Worm (Caenorhabditis elegans) whole organism, L1 larva: ENCODE data around the gene F47G9.6.

Source experiments
- C16A3.4 ChIP-seq: fragments of 150-350 bp; optimal IDR thresholded peaks from 2 replicates; lab custom pipeline; 2014; ENCODE audit warnings: missing biosample characterization, missing genetic modification characterization
- C34B4.2 ChIP-seq: sonication (generic microtip); optimal IDR thresholded peaks from 2 replicates; lab custom pipeline; 2017; ENCODE audit warnings: mild to moderate bottlenecking, missing genetic modification characterization, missing compliant biosample characterization
- F16B12.6 ChIP-seq: fragments of 150-350 bp; optimal IDR thresholded peaks from 2 replicates; lab custom pipeline; 2014; ENCODE audit warnings: missing biosample characterization, missing genetic modification characterization
- alr-1 ChIP-seq: fragments of 200-800 bp; sonication (Bioruptor generic); optimal IDR thresholded peaks from 2 replicates; lab custom pipeline; 2018; ENCODE audit warnings: borderline replicate concordance, mild to moderate bottlenecking, missing genetic modification characterization, missing compliant biosample characterization
- blmp-1 ChIP-seq: fragments of 150-350 bp; optimal IDR thresholded peaks from 2 replicates; lab custom pipeline; 2014; ENCODE audit warnings: missing biosample characterization, missing genetic modification characterization
- ceh-63 ChIP-seq: fragments of 200-800 bp; sonication (Bioruptor generic); optimal IDR thresholded peaks from 2 replicates; lab custom pipeline; 2018; ENCODE audit warnings: mild to moderate bottlenecking, missing genetic modification characterization, missing compliant biosample characterization
- ceh-82 ChIP-seq, 3 experiments: fragments of 150-350 bp in 1 of 3; sonication (generic microtip) in 2 of 3; optimal IDR thresholded peaks; 2 replicates each; lab custom pipeline; 2014 to 2017; ENCODE audit warnings: missing biosample characterization in 3 of 3, missing genetic modification characterization in 3 of 3
- ceh-90 ChIP-seq: sonication (generic microtip); optimal IDR thresholded peaks from 2 replicates; lab custom pipeline; 2016; ENCODE audit warnings: missing genetic modification characterization, missing compliant biosample characterization
- efl-1 ChIP-seq, 4 experiments: fragments of 150-350 bp; optimal IDR thresholded peaks in 3 of 4; peaks in 1 of 4; 1 replicate in 1 of 4; 2 replicates in 3 of 4; lab custom pipeline; 2014; ENCODE audit warnings: missing biosample characterization in 2 of 4, missing genetic modification characterization in 2 of 4, missing genetic modification reagents in 2 of 4
- egl-27 ChIP-seq, 2 experiments: fragments of 150-350 bp in 1 of 2; sonication (generic microtip); optimal IDR thresholded peaks; 3 replicates each; lab custom pipeline; 2017 to 2018; ENCODE audit warnings: missing biosample characterization in 2 of 2, missing genetic modification characterization in 2 of 2, missing genetic modification reagents in 2 of 2
- elt-3 ChIP-seq, 6 experiments: fragments of 150-350 bp in 1 of 6; sonication (generic microtip); optimal IDR thresholded peaks; 2 replicates each; lab custom pipeline; 2017 to 2018; ENCODE audit warnings: missing biosample characterization in 6 of 6, missing genetic modification characterization in 6 of 6, inconsistent platforms in 1 of 6
- fkh-10 ChIP-seq: sonication (generic microtip); optimal IDR thresholded peaks from 2 replicates; lab custom pipeline; 2017; ENCODE audit warnings: missing biosample characterization, missing genetic modification reagents, missing genetic modification characterization
- fkh-4 ChIP-seq: sonication (generic microtip); optimal IDR thresholded peaks from 2 replicates; lab custom pipeline; 2016; ENCODE audit warnings: missing compliant biosample characterization, missing genetic modification characterization, borderline replicate concordance
- fkh-8 ChIP-seq: sonication (generic microtip); optimal IDR thresholded peaks from 2 replicates; lab custom pipeline; 2016; ENCODE audit warnings: mild to moderate bottlenecking, missing genetic modification characterization, missing compliant biosample characterization
- fos-1 ChIP-seq: fragments of 150-350 bp; optimal IDR thresholded peaks from 2 replicates; lab custom pipeline; 2014; ENCODE audit warnings: missing biosample characterization, missing genetic modification characterization
- hlh-4 ChIP-seq: sonication (generic microtip); optimal IDR thresholded peaks from 2 replicates; lab custom pipeline; 2016; ENCODE audit warnings: mild to moderate bottlenecking, missing genetic modification characterization, missing compliant biosample characterization
- hpl-2 ChIP-seq: fragments of 150-350 bp; optimal IDR thresholded peaks from 2 replicates; lab custom pipeline; 2014; ENCODE audit warnings: missing biosample characterization, missing genetic modification reagents, missing genetic modification characterization
- isw-1 ChIP-seq: fragments of 200-800 bp; sonication (Bioruptor generic); IDR thresholded peaks from 2 replicates; pipeline ENCODE4 v1.3.6; 2022; ENCODE audit warnings: missing genetic modification characterization, missing compliant biosample characterization
- lin-13 ChIP-seq: fragments of 150-350 bp; optimal IDR thresholded peaks from 2 replicates; lab custom pipeline; 2014; ENCODE audit warnings: missing biosample characterization, missing genetic modification reagents, missing genetic modification characterization
- lin-14 ChIP-seq: fragments of 200-800 bp; sonication (Bioruptor generic); optimal IDR thresholded peaks from 2 replicates; lab custom pipeline; 2018; ENCODE audit warnings: mild to moderate bottlenecking, missing genetic modification characterization, moderate library complexity, missing compliant biosample characterization
- lin-15B ChIP-seq: fragments of 150-350 bp; sonication (generic microtip); optimal IDR thresholded peaks from 3 replicates; lab custom pipeline; 2014; ENCODE audit warnings: missing biosample characterization, missing genetic modification characterization
- mab-9 ChIP-seq: fragments of 200-800 bp; sonication (Bioruptor generic); IDR thresholded peaks from 2 replicates; pipeline ENCODE4 v1.3.6; 2022; ENCODE audit warnings: missing genetic modification reagents, missing genetic modification characterization, missing compliant biosample characterization
- mef-2 ChIP-seq: fragments of 150-350 bp; optimal IDR thresholded peaks from 2 replicates; lab custom pipeline; 2014; ENCODE audit warnings: missing biosample characterization, missing genetic modification characterization
- nhr-11 ChIP-seq: fragments of 150-350 bp; optimal IDR thresholded peaks from 2 replicates; lab custom pipeline; 2014; ENCODE audit warnings: missing biosample characterization, missing genetic modification characterization
- nhr-12 ChIP-seq: sonication (generic microtip); optimal IDR thresholded peaks from 2 replicates; lab custom pipeline; 2017; ENCODE audit warnings: missing biosample characterization, missing genetic modification characterization
- nhr-19 ChIP-seq: fragments of 200-800 bp; sonication (Bioruptor generic); conservative IDR thresholded peaks from 2 replicates; pipeline ENCODE4 v1.3.6; 2022; ENCODE audit warnings: missing genetic modification characterization, missing compliant biosample characterization
- nhr-20 ChIP-seq: sonication (generic microtip); optimal IDR thresholded peaks from 2 replicates; lab custom pipeline; 2016; ENCODE audit warnings: mild to moderate bottlenecking, missing genetic modification characterization, missing compliant biosample characterization
- nhr-237 ChIP-seq: fragments of 150-350 bp; optimal IDR thresholded peaks from 2 replicates; lab custom pipeline; 2014; ENCODE audit warnings: missing biosample characterization, missing genetic modification characterization
- nhr-28 ChIP-seq: fragments of 150-350 bp; optimal IDR thresholded peaks from 2 replicates; lab custom pipeline; 2014; ENCODE audit warnings: missing biosample characterization, missing genetic modification characterization
- nhr-47 ChIP-seq: sonication (generic microtip); optimal IDR thresholded peaks from 2 replicates; lab custom pipeline; 2016; ENCODE audit warnings: mild to moderate bottlenecking, missing genetic modification characterization, moderate library complexity, missing compliant biosample characterization
- nhr-71 ChIP-seq: sonication (generic microtip); optimal IDR thresholded peaks from 2 replicates; lab custom pipeline; 2016; ENCODE audit warnings: mild to moderate bottlenecking, missing genetic modification characterization, moderate library complexity, missing compliant biosample characterization
- nhr-84 ChIP-seq: sonication (generic microtip); optimal IDR thresholded peaks from 2 replicates; lab custom pipeline; 2017; ENCODE audit warnings: missing biosample characterization, missing genetic modification characterization
- nhr-85 ChIP-seq: sonication (generic microtip); peaks from one replicate; lab custom pipeline; 2016; ENCODE audit warnings: missing genetic modification characterization, inconsistent platforms, missing compliant biosample characterization
- nhr-90 ChIP-seq: sonication (generic microtip); optimal IDR thresholded peaks from 2 replicates; lab custom pipeline; 2016; ENCODE audit warnings: mild to moderate bottlenecking, missing genetic modification characterization, missing compliant biosample characterization; ENCODE audit not compliant: poor library complexity
- rnt-1 ChIP-seq: sonication (generic microtip); optimal IDR thresholded peaks from 2 replicates; lab custom pipeline; 2016; ENCODE audit warnings: mild to moderate bottlenecking, missing genetic modification characterization, moderate library complexity, missing compliant biosample characterization
- skn-1 ChIP-seq: fragments of 150-350 bp; optimal IDR thresholded peaks from 2 replicates; lab custom pipeline; 2014; ENCODE audit warnings: missing biosample characterization, missing genetic modification characterization
- snpc-4 ChIP-seq: fragments of 150-350 bp; optimal IDR thresholded peaks from 2 replicates; lab custom pipeline; 2014; ENCODE audit warnings: missing biosample characterization, missing genetic modification characterization
- snu-23 ChIP-seq: sonication (generic microtip); optimal IDR thresholded peaks from 2 replicates; lab custom pipeline; 2016; ENCODE audit warnings: missing genetic modification characterization, missing compliant biosample characterization
- tbx-2 ChIP-seq: sonication (generic microtip); optimal IDR thresholded peaks from 2 replicates; lab custom pipeline; 2016; ENCODE audit warnings: missing genetic modification characterization, missing compliant biosample characterization
- unc-130 ChIP-seq: fragments of 150-350 bp; optimal IDR thresholded peaks from 2 replicates; lab custom pipeline; 2017; ENCODE audit warnings: missing biosample characterization, missing genetic modification characterization, inconsistent platforms
- unc-62 ChIP-seq: fragments of 150-350 bp; optimal IDR thresholded peaks from 2 replicates; lab custom pipeline; 2014; ENCODE audit warnings: missing biosample characterization, missing genetic modification reagents, missing genetic modification characterization
- unc-86 ChIP-seq: sonication (generic microtip); optimal IDR thresholded peaks from 2 replicates; lab custom pipeline; 2016; ENCODE audit warnings: missing genetic modification characterization, missing compliant biosample characterization
- unc-98 ChIP-seq: fragments of 200-800 bp; sonication (Bioruptor generic); IDR thresholded peaks from 2 replicates; pipeline ENCODE4 v1.3.6; 2022; ENCODE audit warnings: missing genetic modification characterization, missing compliant biosample characterization
- vab-15 ChIP-seq: sonication (generic microtip); optimal IDR thresholded peaks from 2 replicates; lab custom pipeline; 2017; ENCODE audit warnings: missing genotype, mild to moderate bottlenecking, missing genetic modification characterization, missing compliant biosample characterization
- xbp-1 ChIP-seq: sonication (generic microtip); optimal IDR thresholded peaks from 2 replicates; lab custom pipeline; 2016; ENCODE audit warnings: missing genetic modification characterization, missing compliant biosample characterization
- zip-4 ChIP-seq: fragments of 200-800 bp; sonication (Bioruptor generic); optimal IDR thresholded peaks from 2 replicates; lab custom pipeline; 2018; ENCODE audit warnings: mild to moderate bottlenecking, missing genetic modification characterization, moderate library complexity, missing compliant biosample characterization

F47G9.6 gene

DNA sequence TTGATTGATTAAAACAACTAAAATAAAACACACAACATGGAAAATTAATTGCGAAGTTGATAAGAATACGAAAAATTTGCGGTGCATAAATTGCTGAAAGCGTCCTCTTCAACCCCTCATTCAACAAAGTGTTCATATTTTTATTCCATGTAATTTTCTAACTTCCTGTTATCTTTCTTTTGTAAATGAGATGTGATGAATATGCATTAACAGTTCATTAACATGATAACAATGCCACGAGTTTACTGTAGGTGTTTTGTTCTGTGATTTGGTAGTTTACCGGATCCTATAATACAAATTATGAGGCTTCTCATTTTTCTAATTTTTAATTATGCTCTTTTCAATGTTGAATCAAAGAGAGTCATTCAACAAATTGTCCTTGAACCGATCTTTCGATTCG is at the start of gene F47G9.6:
TSS of gene F47G9.6 (plus strand) at position 301 of the 400 bp plus-strand sequence.
- no peak for TF ChIP-seq unc-98 (GFP tag; lab: Robert Waterston, UW)
- no peak for TF ChIP-seq hlh-4 (tag; lab: Kevin White, UChicago)
- TF ChIP-seq efl-1 (optimal IDR thresholded peaks at IDR 0.05; lab: Kevin White, UChicago) = no peak
- TF ChIP-seq efl-1 (GFP tag; optimal IDR thresholded peaks at IDR 0.05 in 1 of 2; lab: Kevin White, UChicago) = no peak
- TF ChIP-seq nhr-12 = no peak
- no peak for TF ChIP-seq nhr-28 (tag; lab: Kevin White, UChicago)
- TF ChIP-seq ceh-90 (tag; lab: Kevin White, UChicago) = no peak
- no peak for TF ChIP-seq nhr-237
- TF ChIP-seq C34B4.2 (tag; lab: Kevin White, UChicago) = no peak
- TF ChIP-seq mab-9 (GFP tag; lab: Robert Waterston, UW) = no peak
- TF ChIP-seq isw-1 = no peak
- TF ChIP-seq tbx-2 (tag; lab: Kevin White, UChicago) = no peak
- TF ChIP-seq C16A3.4 (tag; lab: Kevin White, UChicago) = no peak
- TF ChIP-seq hpl-2 (GFP tag; lab: Kevin White, UChicago) = no peak
- TF ChIP-seq lin-13 (GFP tag; lab: Kevin White, UChicago) = no peak
- TF ChIP-seq skn-1 (tag; lab: Kevin White, UChicago) = no peak
- TF ChIP-seq nhr-47 = no peak
- TF ChIP-seq, all 84 proteins: peak for 0

- TF ChIP-seq unc-130 (tag; lab: Kevin White, UChicago) = no peak
- TF ChIP-seq unc-86 (tag; lab: Kevin White, UChicago) = no peak
- TF ChIP-seq nhr-71 (tag; lab: Kevin White, UChicago) = no peak
- TF ChIP-seq snpc-4 (tag; lab: Kevin White, UChicago) = no peak
- TF ChIP-seq fkh-4 (tag; lab: Kevin White, UChicago) = no peak
- TF ChIP-seq vab-15 = no peak
- no peak for TF ChIP-seq F16B12.6 (tag; lab: Kevin White, UChicago)
- no peak for TF ChIP-seq unc-62 (GFP tag; lab: Kevin White, UChicago)
- TF ChIP-seq hpl-2 (GFP tag; lab: Kevin White, UChicago) = no peak
- TF ChIP-seq mab-9 (GFP tag; lab: Robert Waterston, UW) = no peak
- TF ChIP-seq nhr-90 (tag; lab: Kevin White, UChicago) = no peak
- TF ChIP-seq fkh-8 (tag; lab: Kevin White, UChicago) = no peak
Measured at ce11 chrV:11279564-11279963, 49.6 kb upstream of the F47G9.6 start.

- TF ChIP-seq lin-15B (tag; lab: Kevin White, UChicago) (no peak), ceh-63 (GFP tag; lab: Kevin White, UChicago) (no peak), isw-1 (no peak), zip-4 (no peak), blmp-1 (tag; lab: Kevin White, UChicago) (peak; percentile 97), mef-2 (no peak), lin-14 (GFP tag; lab: Kevin White, UChicago) (peak; percentile 78), xbp-1 (tag; lab: Kevin White, UChicago) (no peak), F16B12.6 (tag; lab: Kevin White, UChicago) (no peak), vab-15 (no peak), fos-1 (tag; lab: Kevin White, UChicago) (no peak), nhr-84 (no peak), nhr-85 (tag; lab: Kevin White, UChicago) (peak; percentile 37), rnt-1 (peak; percentile 16), nhr-19 (GFP tag; lab: Robert Waterston, UW) (no peak), snu-23 (GFP tag; lab: Kevin White, UChicago) (peak; percentile 46), nhr-20 (peak; percentile 62), nhr-237 (no peak), unc-130 (tag; lab: Kevin White, UChicago) (peak; percentile 5), lin-13 (GFP tag; lab: Kevin White, UChicago) (no peak), alr-1 (tag; lab: Kevin White, UChicago) (no peak), efl-1 (optimal IDR thresholded peaks at IDR 0.05; lab: Kevin White, UChicago) (peak; percentile 3 to 19), efl-1 (GFP tag; optimal IDR thresholded peaks at IDR 0.05 in 1 of 2; lab: Kevin White, UChicago) (no peak), egl-27 (tag; optimal IDR thresholded peaks at IDR 0.05; lab: Kevin White, UChicago) (no peak), elt-3 (tag; optimal IDR thresholded peaks at IDR 0.05; lab: Kevin White, UChicago) (peak in 1 of 6 experiments; percentile 27), ceh-82 (tag; optimal IDR thresholded peaks at IDR 0.05; lab: Kevin White, UChicago) (peak in 1 of 3 experiments; percentile 8), nhr-11 (tag; lab: Kevin White, UChicago) (no peak), fkh-10 (GFP tag; lab: Kevin White, UChicago) (no peak), C16A3.4 (tag; lab: Kevin White, UChicago) (no peak)
Measured at ce11 chrV:11281414-11282209, 47.6 kb upstream of the F47G9.6 start.
